Worm (Caenorhabditis elegans) whole organism, L4/young adult: ENCODE data around the gene dro-1.

Experiments used
- W03F9.2 ChIP-seq: fragments of 150-350 bp; optimal IDR thresholded peaks from 2 replicates; lab custom pipeline; 2014; ENCODE audit warnings: missing biosample characterization, missing genetic modification characterization
- dao-5 ChIP-seq: sonication (generic microtip); optimal IDR thresholded peaks from 2 replicates; lab custom pipeline; 2016; ENCODE audit warnings: missing genotype, missing genetic modification characterization, moderate library complexity, missing compliant biosample characterization
- him-1 ChIP-seq: sonication (generic microtip); optimal IDR thresholded peaks from 2 replicates; lab custom pipeline; 2016; ENCODE audit warnings: missing genotype, missing genetic modification reagents, missing genetic modification characterization, missing compliant biosample characterization

DNA sequence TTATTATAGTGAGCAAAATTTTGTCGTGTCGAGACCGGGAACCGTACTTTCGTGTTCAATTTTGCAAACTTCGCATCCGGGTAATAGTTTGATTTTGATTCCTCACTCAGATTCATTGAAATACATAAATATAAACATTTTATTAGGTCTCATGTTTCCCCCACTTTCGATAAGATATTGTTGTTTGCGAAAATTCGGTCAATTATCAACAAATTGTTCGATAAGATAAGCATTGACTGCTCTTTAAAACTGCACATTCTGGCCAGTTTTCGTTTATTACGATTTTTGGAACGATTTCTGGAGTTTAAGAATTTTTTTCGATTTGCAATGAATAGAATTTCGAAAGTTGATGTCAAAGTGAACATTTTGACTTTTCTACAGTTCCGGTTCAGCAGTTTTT lies 46.1 kb downstream of the dro-1 start:
- TF ChIP-seq W03F9.2 (tag; lab: Kevin White, UChicago) (no peak), him-1 (tag; lab: Kevin White, UChicago) (no peak), dao-5 (tag; lab: Kevin White, UChicago) (no peak)
